Worm (Caenorhabditis elegans): ENCODE results near the gene rga-8.

The rga-8 gene

ce11 chrX:5256999-5257398 is 22.6 kb downstream of the rga-8 start, which contains the start of gene nspg-12:
Gene nspg-12 (plus strand): TSS chrX:5257299.
- TF ChIP-seq elt-2 (tag; optimal IDR thresholded peaks at IDR 0.05) = peak; percentile 44
- TF ChIP-seq sea-2 (GFP tag; optimal IDR thresholded peaks at IDR 0.05) = no peak
- no peak for TF ChIP-seq unc-62 (GFP tag; optimal IDR thresholded peaks at IDR 0.05)
- TF ChIP-seq ceh-82 (tag; optimal IDR thresholded peaks at IDR 0.05) = no peak

DNA sequence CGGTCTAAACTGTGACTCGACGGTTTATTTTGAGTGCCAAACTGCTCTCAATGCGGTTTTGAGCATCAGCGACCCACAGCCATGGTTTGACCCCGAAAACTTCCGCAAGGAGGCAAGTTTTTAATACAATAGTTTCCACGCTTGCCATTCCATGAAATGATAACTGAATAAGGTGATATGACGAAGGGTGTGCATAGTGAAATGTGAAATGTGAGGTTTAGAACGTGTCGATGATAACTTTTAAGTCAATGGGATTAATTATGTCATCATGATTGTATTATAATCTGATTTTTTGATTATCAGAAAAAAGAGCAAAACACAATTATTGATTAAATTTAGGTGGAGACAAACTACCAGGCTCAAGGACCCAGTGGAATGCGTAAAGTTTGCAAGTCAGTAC is 24.3 kb downstream of the rga-8 start:
- TF ChIP-seq elt-2 (tag; optimal IDR thresholded peaks at IDR 0.05) (peak; percentile 73), elt-3 (tag; optimal IDR thresholded peaks at IDR 0.05) (no peak)

- TF ChIP-seq R02D3.7 (tag; optimal IDR thresholded peaks at IDR 0.05) (no peak), sea-2 (GFP tag; optimal IDR thresholded peaks at IDR 0.05) (no peak), elt-1 (tag; optimal IDR thresholded peaks at IDR 0.05) (no peak), nhr-237 (tag; optimal IDR thresholded peaks at IDR 0.05) (no peak), tbx-2 (tag; optimal IDR thresholded peaks at IDR 0.05) (no peak), nfya-1 (tag; optimal IDR thresholded peaks at IDR 0.05; ENCODE audit: insufficient read depth) (no peak), skn-1 (tag; optimal IDR thresholded peaks at IDR 0.05) (no peak), nhr-67 (tag; optimal IDR thresholded peaks at IDR 0.05) (no peak), aly-2 (tag; optimal IDR thresholded peaks at IDR 0.05) (no peak), egl-5 (tag; optimal IDR thresholded peaks at IDR 0.05) (no peak), eor-1 (tag; optimal IDR thresholded peaks at IDR 0.05) (no peak), fos-1 (tag; optimal IDR thresholded peaks at IDR 0.05) (no peak)
These were observed 24.7 kb downstream of the rga-8 start, which contains the start of gene nspg-13 for ce11 chrX:5254894-5255293. Gene nspg-13 (plus strand): TSS chrX:5255194.

DNA sequence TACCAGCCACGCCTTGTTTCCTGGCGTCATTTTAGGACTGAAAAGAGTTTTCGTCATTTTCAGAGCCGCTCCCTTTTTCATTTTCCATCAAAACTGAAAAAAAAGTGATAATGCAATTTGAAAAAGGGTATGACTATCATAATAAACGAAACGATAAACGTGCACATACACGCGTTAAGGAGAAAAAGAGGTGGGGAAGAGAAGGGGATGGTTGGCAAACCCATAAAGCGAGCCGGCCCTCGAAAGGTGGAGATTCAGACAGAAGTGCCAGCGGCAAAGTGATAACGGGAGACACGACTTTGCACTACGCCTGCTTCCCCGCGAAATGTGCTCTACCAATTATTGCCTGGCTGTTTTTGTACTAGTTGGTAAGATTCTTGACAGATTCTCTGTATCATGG is 26.8 kb downstream of the rga-8 start, which contains the start of gene nspg-14:
TSS of gene nspg-14 (plus strand) at position 250 of the 400 bp plus-strand sequence.
- TF ChIP-seq lsy-12 (tag; optimal IDR thresholded peaks at IDR 0.05) = no peak
- TF ChIP-seq egl-27 (tag; optimal IDR thresholded peaks at IDR 0.05) = no peak
- TF ChIP-seq lin-39 (tag; optimal IDR thresholded peaks at IDR 0.05) = no peak
- TF ChIP-seq daf-12 (tag; optimal IDR thresholded peaks at IDR 0.05) = no peak
- no peak for TF ChIP-seq nhr-77 (tag; optimal IDR thresholded peaks at IDR 0.05)
- no peak for TF ChIP-seq aly-2 (tag; optimal IDR thresholded peaks at IDR 0.05)
- no peak for TF ChIP-seq mml-1 (tag; optimal IDR thresholded peaks at IDR 0.05)
- TF ChIP-seq elt-3 (tag; optimal IDR thresholded peaks at IDR 0.05) = no peak
- TF ChIP-seq ama-1 (optimal IDR thresholded peaks at IDR 0.05) = no peak
- TF ChIP-seq mdl-1 (tag; optimal IDR thresholded peaks at IDR 0.05) = no peak
- peak; percentile 84 for TF ChIP-seq elt-2 (tag; optimal IDR thresholded peaks at IDR 0.05)
- TF ChIP-seq zag-1 (tag; optimal IDR thresholded peaks at IDR 0.05) = no peak
- no peak for TF ChIP-seq jun-1 (tag; optimal IDR thresholded peaks at IDR 0.05)
- TF ChIP-seq pha-4 (tag; optimal IDR thresholded peaks at IDR 0.05) = peak; percentile 32
- no peak for TF ChIP-seq unc-62 (GFP tag; optimal IDR thresholded peaks at IDR 0.05)
- no peak for TF ChIP-seq nhr-67 (tag; optimal IDR thresholded peaks at IDR 0.05)
- TF ChIP-seq nhr-23 (tag; optimal IDR thresholded peaks at IDR 0.05) = no peak
- TF ChIP-seq ZK546.5 (tag; optimal IDR thresholded peaks at IDR 0.05) = no peak
- no peak for TF ChIP-seq sea-2 (GFP tag; optimal IDR thresholded peaks at IDR 0.05)
- TF ChIP-seq ztf-4 (tag; optimal IDR thresholded peaks at IDR 0.05) = no peak
- no peak for TF ChIP-seq elt-1 (tag; optimal IDR thresholded peaks at IDR 0.05)
- TF ChIP-seq tbx-2 (tag; optimal IDR thresholded peaks at IDR 0.05) = no peak
- no peak for TF ChIP-seq fkh-10 (GFP tag; optimal IDR thresholded peaks at IDR 0.05)
- no peak for TF ChIP-seq nhr-43 (tag; optimal IDR thresholded peaks at IDR 0.05; ENCODE audit: poor library complexity, severe bottlenecking)
- TF ChIP-seq pqm-1 (tag; optimal IDR thresholded peaks at IDR 0.05) = peak; percentile 72
- TF ChIP-seq ztf-11 (tag; optimal IDR thresholded peaks at IDR 0.05) = no peak

DNA sequence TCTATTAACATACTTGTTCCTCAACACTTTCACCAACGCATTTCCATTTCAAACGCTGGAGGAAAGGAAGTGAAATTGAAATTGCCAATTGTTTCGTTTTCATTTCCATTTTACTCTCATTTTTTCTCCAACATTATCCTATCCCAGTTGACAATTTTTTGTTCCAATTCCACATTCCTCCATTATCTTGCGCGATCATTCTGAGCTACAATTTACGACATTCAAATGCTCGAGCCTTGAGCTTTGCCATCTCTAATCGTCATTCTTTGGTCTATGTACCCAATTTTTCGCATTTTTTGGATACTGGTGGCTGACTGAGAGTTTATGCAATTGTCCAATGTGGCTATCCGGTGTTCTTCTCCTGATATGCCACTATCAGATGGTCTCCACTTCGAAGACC is 30.0 kb downstream of the rga-8 start, which contains the start of gene Y34B4A.10:
TSS of gene Y34B4A.10 (plus strand) at position 301 of the 400 bp plus-strand sequence.
- TF ChIP-seq zag-1 (tag; optimal IDR thresholded peaks at IDR 0.05) = no peak
- TF ChIP-seq tbx-2 (tag; optimal IDR thresholded peaks at IDR 0.05) = no peak
- no peak for TF ChIP-seq pha-4 (tag; optimal IDR thresholded peaks at IDR 0.05)
- no peak for TF ChIP-seq fkh-10 (GFP tag; optimal IDR thresholded peaks at IDR 0.05)
- TF ChIP-seq fkh-2 (tag; optimal IDR thresholded peaks at IDR 0.05) = no peak
- TF ChIP-seq jun-1 (tag; optimal IDR thresholded peaks at IDR 0.05) = no peak
- no peak for TF ChIP-seq lsy-12 (tag; optimal IDR thresholded peaks at IDR 0.05)
- TF ChIP-seq nhr-28 (tag; optimal IDR thresholded peaks at IDR 0.05) = no peak
- TF ChIP-seq nhr-43 (tag; optimal IDR thresholded peaks at IDR 0.05; ENCODE audit: poor library complexity, severe bottlenecking) = no peak
- no peak for TF ChIP-seq sea-2 (GFP tag; optimal IDR thresholded peaks at IDR 0.05)
- TF ChIP-seq ZK546.5 (tag; optimal IDR thresholded peaks at IDR 0.05) = no peak
- TF ChIP-seq nhr-23 (tag; optimal IDR thresholded peaks at IDR 0.05) = no peak
- no peak for TF ChIP-seq nhr-77 (tag; optimal IDR thresholded peaks at IDR 0.05)
- no peak for TF ChIP-seq nhr-11 (tag; optimal IDR thresholded peaks at IDR 0.05)
- TF ChIP-seq unc-62 (GFP tag; optimal IDR thresholded peaks at IDR 0.05) = no peak
- TF ChIP-seq daf-12 (tag; optimal IDR thresholded peaks at IDR 0.05) = no peak
- TF ChIP-seq lin-15B (tag; optimal IDR thresholded peaks at IDR 0.05) = no peak

Measured in whole organism, L3 larva.